Worm (Caenorhabditis elegans) whole organism, midembryonic: ENCODE measurements around the gene col-123.

ENCODE experiments used
- cog-1 ChIP-seq: sonication (generic microtip); optimal IDR thresholded peaks from 2 replicates; lab custom pipeline; 2016; ENCODE audit warnings: missing genetic modification characterization, missing compliant biosample characterization
- tab-1 ChIP-seq: fragments of 200-800 bp; sonication (Bioruptor generic); IDR thresholded peaks from 2 replicates; pipeline ENCODE4 v1.3.6; 2022; ENCODE audit warnings: missing genetic modification characterization, missing compliant biosample characterization

- TF ChIP-seq cog-1 (tag; lab: Kevin White, UChicago) (no peak), tab-1 (GFP tag; lab: Robert Waterston, UW) (no peak)
These were observed 30.5 kb downstream of the col-123 start, which contains the start of gene ssq-1 for ce11 chrIV:9852250-9852649.
